Worm (Caenorhabditis elegans): ENCODE results near the gene mul-1.

The mul-1 gene

DNA sequence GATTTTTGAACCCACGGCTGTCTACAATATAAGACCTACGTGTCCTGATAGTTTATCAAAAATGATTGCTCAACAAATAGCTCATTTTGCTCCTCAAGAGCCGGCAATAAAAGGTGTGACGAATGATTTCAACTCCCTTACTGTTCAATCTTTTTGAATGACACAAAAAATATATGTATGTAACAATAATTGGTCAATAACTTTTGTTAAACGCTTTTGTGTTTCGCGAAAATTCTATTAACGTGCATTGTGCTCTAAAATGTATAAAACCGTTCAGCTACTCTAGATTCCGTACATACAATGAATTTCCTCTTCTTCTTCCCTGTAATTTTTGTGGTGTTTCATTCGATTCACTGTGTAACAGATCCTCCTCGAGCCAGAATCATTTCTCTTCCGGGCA, 43.5 kb downstream of the mul-1 start, which contains the start of gene C35B1.4:
Gene C35B1.4 (plus strand): TSS at position 301 of the 400 bp plus-strand sequence.
- TF ChIP-seq pros-1 (tag; optimal IDR thresholded peaks at IDR 0.05) (no peak), ztf-16 (tag; optimal IDR thresholded peaks at IDR 0.05) (no peak), elt-4 (tag; optimal IDR thresholded peaks at IDR 0.05) (no peak), ets-4 (tag; optimal IDR thresholded peaks at IDR 0.05) (no peak), rnt-1 (tag; optimal IDR thresholded peaks at IDR 0.05) (no peak), gmeb-2 (tag; optimal IDR thresholded peaks at IDR 0.05) (no peak), ceh-48 (tag; optimal IDR thresholded peaks at IDR 0.05) (no peak)

DNA sequence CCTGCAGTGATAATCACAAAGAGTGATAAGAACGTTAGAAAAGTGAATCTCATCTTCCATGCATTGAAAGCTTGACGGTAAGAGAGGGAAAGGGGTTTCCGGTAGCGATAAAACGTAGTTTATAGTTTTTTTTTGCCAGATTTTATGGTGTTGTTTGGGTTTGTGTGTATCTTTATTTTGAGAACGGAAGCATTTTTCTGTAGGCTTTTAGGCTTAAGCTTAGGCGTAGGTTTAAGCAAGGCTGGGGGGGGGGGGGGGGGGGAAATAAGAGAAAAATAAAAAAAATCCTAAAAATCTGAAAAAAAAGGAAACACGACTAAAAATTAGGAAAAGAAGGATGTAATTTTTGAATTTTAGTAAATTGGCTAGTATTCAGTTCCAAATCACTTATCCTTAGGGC, 44.1 kb downstream of the mul-1 start, which contains the start of gene C35B1.8:
Gene C35B1.8 (minus strand): TSS at position 101 of the 400 bp plus-strand sequence.
- TF ChIP-seq pha-2 (tag; optimal IDR thresholded peaks at IDR 0.05): no peak
- no peak for TF ChIP-seq ztf-16 (tag; optimal IDR thresholded peaks at IDR 0.05)
- TF ChIP-seq unc-3 (GFP tag; conservative IDR thresholded peaks at IDR 0.05): no peak
- TF ChIP-seq unc-3 (tag; optimal IDR thresholded peaks at IDR 0.05): no peak
- TF ChIP-seq unc-55 (GFP tag; optimal IDR thresholded peaks at IDR 0.05): no peak
- TF ChIP-seq K02D7.2 (tag; optimal IDR thresholded peaks at IDR 0.05): no peak
- no peak for TF ChIP-seq ceh-9 (tag; optimal IDR thresholded peaks at IDR 0.05)
- TF ChIP-seq unc-86 (tag; optimal IDR thresholded peaks at IDR 0.05): no peak

DNA sequence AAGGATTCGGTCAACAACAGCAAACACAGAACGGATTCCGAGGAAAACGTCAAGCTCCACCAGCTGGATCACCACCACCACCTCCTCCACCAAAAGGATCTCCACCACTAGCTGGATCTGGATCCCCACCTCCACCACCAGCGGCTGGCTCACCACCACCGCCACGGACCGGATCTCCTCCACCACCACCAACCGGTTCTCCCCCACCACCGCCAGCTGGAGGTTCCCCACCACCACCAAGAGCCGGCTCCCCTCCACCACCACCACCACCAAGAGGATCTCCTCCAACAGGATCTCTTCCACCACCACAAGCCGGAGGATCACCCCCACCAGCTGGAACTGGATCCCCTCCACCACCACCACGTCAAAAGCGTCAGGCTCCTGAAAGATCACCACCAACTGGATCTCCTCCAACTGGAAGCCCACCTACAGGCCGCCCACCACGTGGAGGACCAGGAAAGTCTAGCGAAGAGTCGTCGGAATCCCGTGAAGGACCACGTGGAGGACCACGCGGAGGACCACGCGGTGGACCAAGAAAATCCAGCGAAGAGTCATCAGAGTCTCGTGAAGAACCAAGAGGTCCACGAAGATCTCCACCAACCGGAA, 46.2 kb downstream of the mul-1 start:
- no peak for TF ChIP-seq elt-2 (tag; optimal IDR thresholded peaks at IDR 0.05)
- no peak for TF ChIP-seq ceh-24 (tag; optimal IDR thresholded peaks at IDR 0.05)
- TF ChIP-seq mec-3 (tag; optimal IDR thresholded peaks at IDR 0.05; ENCODE audit: borderline replicate concordance): peak; percentile 69

DNA sequence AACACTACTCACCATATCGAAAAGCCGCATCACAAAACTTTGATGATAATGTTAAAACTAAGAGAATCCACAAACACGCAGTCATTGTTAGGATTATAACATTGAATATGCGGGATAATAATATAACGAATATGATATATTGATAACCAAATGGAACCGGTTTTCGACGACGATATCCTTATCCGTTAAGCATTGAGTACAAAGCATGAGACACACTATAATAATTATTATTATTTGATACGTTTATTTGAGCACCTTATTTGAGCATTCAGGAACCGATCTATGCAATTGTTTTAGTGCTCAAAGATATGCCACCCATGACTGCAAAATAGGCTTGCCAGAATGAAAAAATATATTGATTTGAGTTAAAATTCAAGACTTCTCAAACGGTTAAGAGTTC, 48.4 kb downstream of the mul-1 start, which contains the start of gene W03D2.9:
Gene W03D2.9 (minus strand): TSS at position 101 of the 400 bp plus-strand sequence.
- TF ChIP-seq ets-4 (tag; optimal IDR thresholded peaks at IDR 0.05) (no peak), unc-42 (tag; optimal IDR thresholded peaks at IDR 0.05) (no peak), T23F11.4 (GFP tag; optimal IDR thresholded peaks at IDR 0.05) (no peak), unc-3 (GFP tag; conservative IDR thresholded peaks at IDR 0.05) (no peak), unc-3 (tag; optimal IDR thresholded peaks at IDR 0.05) (no peak), ceh-45 (GFP tag; IDR thresholded peaks at IDR 0.05) (no peak), C08G9.2 (tag; optimal IDR thresholded peaks at IDR 0.05) (no peak), pqm-1 (tag; optimal IDR thresholded peaks at IDR 0.05) (no peak), elt-2 (tag; optimal IDR thresholded peaks at IDR 0.05) (no peak), ceh-34 (tag; optimal IDR thresholded peaks at IDR 0.05) (no peak)

DNA sequence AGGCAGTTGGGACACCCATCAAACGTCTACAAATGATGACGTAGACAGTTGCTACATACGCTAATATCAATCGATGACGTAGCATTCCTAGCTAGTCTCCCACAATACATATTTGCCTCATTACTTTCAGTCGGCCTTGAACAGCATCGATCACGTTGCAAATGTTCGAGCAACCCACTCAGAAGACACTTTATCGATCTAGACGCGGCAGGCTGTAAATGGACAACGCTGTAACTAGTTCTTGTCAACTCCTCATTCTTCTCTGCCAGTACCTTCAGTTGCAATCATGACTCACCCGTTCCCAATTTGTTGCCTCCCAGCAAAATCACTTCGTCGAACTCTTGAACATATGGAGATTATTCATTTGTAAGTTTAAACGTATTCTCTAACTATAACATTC, 50.9 kb downstream of the mul-1 start, which contains the start of gene pqn-75:
Gene pqn-75 (plus strand): TSS at position 301 of the 400 bp plus-strand sequence.
- TF ChIP-seq ceh-6 (GFP tag; optimal IDR thresholded peaks at IDR 0.05) (no peak), ceh-31 (tag; optimal IDR thresholded peaks at IDR 0.05) (no peak), ceh-30 (tag; optimal IDR thresholded peaks at IDR 0.05) (no peak), hlh-8 (tag; optimal IDR thresholded peaks at IDR 0.05) (no peak), unc-42 (tag; optimal IDR thresholded peaks at IDR 0.05) (no peak), eyg-1 (tag; optimal IDR thresholded peaks at IDR 0.05) (no peak), lin-11 (tag; optimal IDR thresholded peaks at IDR 0.05) (no peak), F13H6.1 (tag; optimal IDR thresholded peaks at IDR 0.05) (no peak), pha-2 (tag; optimal IDR thresholded peaks at IDR 0.05) (no peak), C38D4.7 (GFP tag; optimal IDR thresholded peaks at IDR 0.05) (no peak), zip-5 (tag; optimal IDR thresholded peaks at IDR 0.05) (no peak), ceh-19 (GFP tag; optimal IDR thresholded peaks at IDR 0.05) (no peak), pat-9 (tag; optimal IDR thresholded peaks at IDR 0.05) (no peak), npax-4 (tag; optimal IDR thresholded peaks at IDR 0.05) (no peak), ahr-1 (tag; optimal IDR thresholded peaks at IDR 0.05) (no peak), pag-3 (tag; optimal IDR thresholded peaks at IDR 0.05; ENCODE audit: borderline replicate concordance) (no peak), che-1 (tag; optimal IDR thresholded peaks at IDR 0.05) (no peak)
